Fruit fly (Drosophila melanogaster) whole organism, prepupa: Measurements from ENCODE around the gene CG13297.

ENCODE experiments used
- Blimp-1 ChIP-seq: fragments of 200-800 bp; sonication (Bioruptor generic); optimal IDR thresholded peaks from 3 replicates; lab custom pipeline; 2017; ENCODE audit warnings: missing biosample characterization, missing genetic modification characterization, mild to moderate bottlenecking, moderate library complexity, missing genetic modification reagents
- CG10631 ChIP-seq: fragments of 200-800 bp; sonication (Bioruptor generic); optimal IDR thresholded peaks from 2 replicates; lab custom pipeline; 2016; ENCODE audit warnings: missing biosample characterization, missing genetic modification characterization
- CG11294 ChIP-seq: fragments of 200-800 bp; sonication (Bioruptor generic); IDR thresholded peaks from 2 replicates; pipeline ENCODE4 v1.3.6; 2022; ENCODE audit warnings: missing biosample characterization, missing genetic modification characterization
- CG11762 ChIP-seq: fragments of 200-800 bp; sonication (Bioruptor generic); optimal IDR thresholded peaks from 3 replicates; lab custom pipeline; 2016; ENCODE audit warnings: missing biosample characterization, missing genetic modification characterization; ENCODE audit not compliant: insufficient read depth
- CG15336 ChIP-seq: fragments of 200-800 bp; sonication (Bioruptor generic); IDR thresholded peaks from 2 replicates; pipeline ENCODE4 v1.3.6; 2022; ENCODE audit warnings: missing biosample characterization, missing genetic modification characterization
- CG1621 ChIP-seq: fragments of 200-800 bp; sonication (Bioruptor generic); optimal IDR thresholded peaks from 3 replicates; lab custom pipeline; 2018; ENCODE audit warnings: missing biosample characterization, mild to moderate bottlenecking, missing genetic modification characterization
- CG16779 ChIP-seq: fragments of 200-800 bp; sonication (Bioruptor generic); optimal IDR thresholded peaks from 3 replicates; lab custom pipeline; 2017; ENCODE audit warnings: missing biosample characterization, mild to moderate bottlenecking, missing genetic modification characterization
- CG3032 ChIP-seq: fragments of 200-800 bp; optimal IDR thresholded peaks from 2 replicates; lab custom pipeline; 2019; ENCODE audit warnings: missing biosample characterization, mild to moderate bottlenecking, missing genetic modification characterization, moderate library complexity
- CG34406 ChIP-seq: fragments of 200-800 bp; sonication (Bioruptor generic); optimal IDR thresholded peaks from 3 replicates; lab custom pipeline; 2016; ENCODE audit warnings: missing biosample characterization, missing genetic modification characterization
- CG3919 ChIP-seq: fragments of 200-800 bp; sonication (Bioruptor generic); optimal IDR thresholded peaks from 3 replicates; lab custom pipeline; 2016; ENCODE audit warnings: missing biosample characterization, missing genetic modification characterization
- CG4318 ChIP-seq: fragments of 200-800 bp; sonication (Bioruptor generic); optimal IDR thresholded peaks from 3 replicates; lab custom pipeline; 2017; ENCODE audit warnings: missing biosample characterization, mild to moderate bottlenecking, missing genetic modification characterization
- CG6276 ChIP-seq: fragments of 200-800 bp; sonication (Bioruptor generic); optimal IDR thresholded peaks from 2 replicates; lab custom pipeline; 2017; ENCODE audit warnings: missing biosample characterization, mild to moderate bottlenecking, missing genetic modification characterization
- CG6792 ChIP-seq: fragments of 200-800 bp; sonication (Bioruptor generic); optimal IDR thresholded peaks from 3 replicates; lab custom pipeline; 2016; ENCODE audit warnings: missing biosample characterization, missing genetic modification characterization
- CG6854 ChIP-seq: fragments of 200-800 bp; sonication (Bioruptor generic); optimal IDR thresholded peaks from 2 replicates; lab custom pipeline; 2017; ENCODE audit warnings: missing biosample characterization, mild to moderate bottlenecking, missing genetic modification characterization
- CG7368 ChIP-seq: fragments of 200-800 bp; sonication (Bioruptor generic); optimal IDR thresholded peaks from 3 replicates; lab custom pipeline; 2016; ENCODE audit warnings: missing biosample characterization, missing genetic modification characterization
- CG8319 ChIP-seq: fragments of 200-800 bp; sonication (Bioruptor generic); optimal IDR thresholded peaks from 3 replicates; lab custom pipeline; 2016; ENCODE audit warnings: missing biosample characterization, missing genetic modification characterization
- CG8632 ChIP-seq: fragments of 200-800 bp; sonication (Bioruptor generic); optimal IDR thresholded peaks from 3 replicates; lab custom pipeline; 2016; ENCODE audit warnings: missing biosample characterization, missing genetic modification characterization
- Eip75B ChIP-seq: fragments of 200-800 bp; sonication (Bioruptor generic); optimal IDR thresholded peaks from 3 replicates; lab custom pipeline; 2016; ENCODE audit warnings: missing biosample characterization, missing genetic modification characterization
- Eip78C ChIP-seq: fragments of 200-800 bp; sonication (Bioruptor generic); peaks from one replicate; lab custom pipeline; 2016; ENCODE audit warnings: missing biosample characterization, missing genetic modification characterization
- Ets21C ChIP-seq: fragments of 200-800 bp; sonication (Bioruptor generic); optimal IDR thresholded peaks from 3 replicates; lab custom pipeline; 2016; ENCODE audit warnings: missing biosample characterization, missing genetic modification characterization
- Ets96B ChIP-seq: fragments of 200-800 bp; optimal IDR thresholded peaks from 2 replicates; lab custom pipeline; 2019; ENCODE audit warnings: missing biosample characterization, mild to moderate bottlenecking, missing genetic modification characterization, moderate library complexity
- Gug ChIP-seq: fragments of 200-800 bp; sonication (Bioruptor generic); IDR thresholded peaks from 2 replicates; pipeline ENCODE4 v1.3.6; 2022; ENCODE audit warnings: missing biosample characterization, missing genetic modification characterization
- Hr38 ChIP-seq: sonication (Bioruptor generic); optimal IDR thresholded peaks from 2 replicates; lab custom pipeline; 2016; ENCODE audit warnings: missing biosample characterization, missing genetic modification characterization
- Met ChIP-seq: fragments of 200-800 bp; sonication (Bioruptor generic); optimal IDR thresholded peaks from 3 replicates; lab custom pipeline; 2016; ENCODE audit warnings: missing biosample characterization, missing genetic modification characterization
- OdsH ChIP-seq: fragments of 200-800 bp; sonication (Bioruptor generic); optimal IDR thresholded peaks from 3 replicates; lab custom pipeline; 2016; ENCODE audit warnings: missing biosample characterization, missing genetic modification characterization
- Sox102F ChIP-seq: fragments of 200-800 bp; sonication (Bioruptor generic); optimal IDR thresholded peaks from 2 replicates; lab custom pipeline; 2016; ENCODE audit warnings: missing biosample characterization, mild to moderate bottlenecking, missing genetic modification characterization
- acj6 ChIP-seq: fragments of 200-800 bp; sonication (Bioruptor generic); optimal IDR thresholded peaks from 3 replicates; lab custom pipeline; 2016; ENCODE audit warnings: missing biosample characterization, missing genetic modification characterization
- dac ChIP-seq: fragments of 200-800 bp; sonication (Bioruptor generic); optimal IDR thresholded peaks from 2 replicates; lab custom pipeline; 2017; ENCODE audit warnings: missing biosample characterization, mild to moderate bottlenecking, missing genetic modification characterization
- dsx ChIP-seq: fragments of 200-800 bp; optimal IDR thresholded peaks from 3 replicates; lab custom pipeline; 2019; ENCODE audit warnings: missing biosample characterization, mild to moderate bottlenecking, missing genetic modification characterization, moderate library complexity; ENCODE audit not compliant: poor library complexity, severe bottlenecking
- eg ChIP-seq: fragments of 200-800 bp; sonication (Bioruptor generic); IDR thresholded peaks from 3 replicates; pipeline ENCODE4 v1.3.6; 2022; ENCODE audit warnings: missing biosample characterization, missing genetic modification characterization
- esn ChIP-seq: fragments of 200-800 bp; sonication (Bioruptor generic); optimal IDR thresholded peaks from 2 replicates; lab custom pipeline; 2016; ENCODE audit warnings: missing biosample characterization, mild to moderate bottlenecking, missing genetic modification characterization, moderate library complexity
- fd59A ChIP-seq: fragments of 200-800 bp; sonication (Bioruptor generic); optimal IDR thresholded peaks from 2 replicates; lab custom pipeline; 2017; ENCODE audit warnings: missing biosample characterization, mild to moderate bottlenecking, missing genetic modification characterization, missing genetic modification reagents
- fkh ChIP-seq: fragments of 200-800 bp; sonication (Bioruptor generic); optimal IDR thresholded peaks from 3 replicates; lab custom pipeline; 2017; ENCODE audit warnings: missing biosample characterization, mild to moderate bottlenecking, missing genetic modification characterization, moderate library complexity
- lz ChIP-seq: fragments of 200-800 bp; sonication (Bioruptor generic); optimal IDR thresholded peaks from 3 replicates; lab custom pipeline; 2016; ENCODE audit warnings: missing biosample characterization, missing genetic modification characterization
- salr ChIP-seq, 2 experiments: fragments of 200-800 bp; sonication (Bioruptor generic); optimal IDR thresholded peaks; 3 replicates each; lab custom pipeline; 2016 to 2018; ENCODE audit warnings: missing biosample characterization in 2 of 2, missing genetic modification characterization in 2 of 2, mild to moderate bottlenecking in 1 of 2
- ss ChIP-seq, 2 experiments: fragments of 200-800 bp; sonication (Bioruptor generic); optimal IDR thresholded peaks; 2 replicates in 1 of 2; 3 replicates in 1 of 2; lab custom pipeline; 2017 to 2018; ENCODE audit warnings: mild to moderate bottlenecking in 2 of 2, missing biosample characterization in 2 of 2, missing genetic modification characterization in 2 of 2, moderate library complexity in 1 of 2
- svp ChIP-seq: fragments of 200-800 bp; sonication (Bioruptor generic); peaks from one replicate; lab custom pipeline; 2016; ENCODE audit warnings: missing biosample characterization, missing genetic modification characterization
- vri ChIP-seq: fragments of 200-800 bp; sonication (Bioruptor generic); optimal IDR thresholded peaks from 3 replicates; lab custom pipeline; 2016; ENCODE audit warnings: missing biosample characterization, mild to moderate bottlenecking, missing genetic modification characterization

CG13297 gene

DNA sequence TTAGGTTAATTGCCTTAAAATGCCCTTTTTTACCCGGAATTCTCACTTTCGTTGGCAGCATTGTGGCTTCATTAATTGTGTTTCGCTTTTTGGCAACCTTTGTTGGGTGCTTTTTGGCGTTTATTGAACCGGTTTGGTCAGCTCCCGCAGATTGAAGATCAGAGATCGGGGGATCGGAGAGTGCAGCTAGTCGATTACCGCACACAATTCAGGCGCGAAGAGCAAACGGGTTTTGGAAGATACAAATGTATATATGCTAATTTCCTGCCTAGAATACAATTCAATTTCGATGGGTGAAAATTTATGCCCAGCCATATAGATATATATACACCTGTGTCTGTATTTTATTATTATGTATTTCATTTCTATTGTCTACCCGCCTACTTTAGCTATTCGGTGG, 15.6 kb downstream of the CG13297 start:
- TF ChIP-seq OdsH (GFP tag; lab: Kevin White, UChicago) (no peak), CG11294 (GFP tag; lab: Robert Waterston, UW) (no peak), CG1621 (tag; lab: Kevin White, UChicago) (no peak), vri (GFP tag; lab: Kevin White, UChicago) (peak; percentile 90), Hr38 (GFP tag; lab: Kevin White, UChicago) (no peak), svp (GFP tag; lab: Kevin White, UChicago) (no peak), CG8319 (GFP tag; lab: Kevin White, UChicago) (no peak), Ets96B (no peak), CG6854 (no peak), Eip75B (no peak), Eip78C (GFP tag; lab: Kevin White, UChicago) (no peak), CG6276 (GFP tag; lab: Kevin White, UChicago) (no peak), Blimp-1 (GFP tag; lab: Kevin White, UChicago) (peak; percentile 92)

DNA sequence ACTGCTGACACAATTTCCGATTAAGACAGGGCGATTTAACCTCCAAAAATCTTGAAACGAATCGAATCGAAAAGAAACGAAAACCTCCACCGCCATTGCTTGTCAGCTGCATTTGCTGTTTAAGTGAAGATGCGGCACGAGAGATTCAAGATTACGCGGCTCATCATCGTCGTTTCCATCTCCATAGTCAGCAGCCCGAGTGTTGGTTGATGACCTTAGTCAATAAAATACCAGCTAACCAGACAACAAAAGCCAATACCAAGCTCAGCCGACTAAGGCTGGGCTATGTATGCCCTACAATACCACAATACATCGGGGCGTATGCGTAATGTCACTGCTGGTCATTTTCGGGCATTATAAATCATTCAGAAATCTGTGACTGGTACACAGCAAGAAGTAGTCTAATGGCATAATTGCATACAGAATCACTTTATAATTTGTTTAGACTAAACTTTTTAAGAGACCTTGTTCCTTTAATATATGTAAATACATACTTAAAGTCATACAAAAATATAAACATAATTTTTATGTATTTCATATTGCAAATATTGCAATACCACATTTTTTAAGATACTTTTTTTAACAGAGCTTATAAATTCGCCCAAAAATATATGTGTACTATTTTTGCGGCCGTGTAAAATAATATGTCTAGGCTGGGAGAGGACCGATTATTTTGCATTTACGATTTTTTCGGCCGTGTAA, 16.3 kb downstream of the CG13297 start:
- TF ChIP-seq CG34406 (GFP tag; lab: Kevin White, UChicago) (peak; percentile 29), ss (GFP tag; optimal IDR thresholded peaks at IDR 0.05; lab: Kevin White, UChicago) (no peak), Sox102F (no peak), CG3919 (GFP tag; lab: Kevin White, UChicago) (no peak), Ets21C (GFP tag; lab: Kevin White, UChicago) (no peak), CG6276 (GFP tag; lab: Kevin White, UChicago) (no peak), Ets96B (no peak), salr (GFP tag; optimal IDR thresholded peaks at IDR 0.05; lab: Kevin White, UChicago) (no peak), OdsH (GFP tag; lab: Kevin White, UChicago) (no peak), Eip78C (GFP tag; lab: Kevin White, UChicago) (peak; percentile 76), Gug (GFP tag; lab: Robert Waterston, UW) (no peak), CG10631 (peak; percentile 9), CG8632 (GFP tag; lab: Kevin White, UChicago) (peak; percentile 21), CG15336 (GFP tag; lab: Robert Waterston, UW) (no peak), CG6792 (GFP tag; lab: Kevin White, UChicago) (no peak), CG7368 (GFP tag; lab: Kevin White, UChicago) (no peak), acj6 (peak; percentile 3), Hr38 (GFP tag; lab: Kevin White, UChicago) (no peak), CG8319 (GFP tag; lab: Kevin White, UChicago) (peak; percentile 5), CG4318 (GFP tag; lab: Kevin White, UChicago) (no peak), esn (no peak), vri (GFP tag; lab: Kevin White, UChicago) (no peak), CG16779 (tag; lab: Kevin White, UChicago) (no peak), Met (no peak), dac (GFP tag; lab: Kevin White, UChicago) (no peak), fd59A (no peak)

DNA sequence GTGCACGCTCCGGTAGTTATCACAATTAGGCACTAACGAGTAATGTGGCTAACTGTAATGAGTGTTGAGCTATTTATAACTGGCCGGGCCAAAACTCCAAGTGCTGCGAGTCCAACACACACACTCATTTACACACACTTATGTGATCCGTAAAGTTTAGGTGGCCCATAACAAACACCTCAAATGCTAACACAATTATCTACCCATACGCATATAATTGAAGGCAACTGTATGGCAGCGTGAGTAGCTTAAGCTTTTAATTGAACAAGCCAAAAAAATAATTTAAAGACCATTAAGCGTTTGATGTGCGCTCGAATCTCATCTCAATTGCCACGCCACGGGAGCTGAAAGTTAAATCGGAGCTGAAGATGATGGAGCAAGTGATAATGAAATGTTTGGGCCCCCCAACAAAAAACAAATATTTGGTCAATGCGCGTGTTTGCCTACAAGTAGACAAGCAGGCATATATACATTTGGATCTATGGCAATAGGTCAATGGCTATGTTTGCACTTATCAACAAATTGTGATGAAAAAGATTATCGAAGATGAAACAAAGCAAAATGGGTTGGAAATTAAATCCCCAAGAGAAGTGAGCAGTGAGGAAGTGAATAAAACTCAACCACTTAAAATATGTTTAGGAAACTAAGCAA, 17.1 kb downstream of the CG13297 start, which contains the start of gene Cpr65Av:
Gene Cpr65Av, minus strand, starts transcription at position 51 of the 651 bp plus-strand sequence.
- TF ChIP-seq eg (GFP tag; lab: Robert Waterston, UW) (no peak), fkh (GFP tag; lab: Kevin White, UChicago) (peak; percentile 56)

DNA sequence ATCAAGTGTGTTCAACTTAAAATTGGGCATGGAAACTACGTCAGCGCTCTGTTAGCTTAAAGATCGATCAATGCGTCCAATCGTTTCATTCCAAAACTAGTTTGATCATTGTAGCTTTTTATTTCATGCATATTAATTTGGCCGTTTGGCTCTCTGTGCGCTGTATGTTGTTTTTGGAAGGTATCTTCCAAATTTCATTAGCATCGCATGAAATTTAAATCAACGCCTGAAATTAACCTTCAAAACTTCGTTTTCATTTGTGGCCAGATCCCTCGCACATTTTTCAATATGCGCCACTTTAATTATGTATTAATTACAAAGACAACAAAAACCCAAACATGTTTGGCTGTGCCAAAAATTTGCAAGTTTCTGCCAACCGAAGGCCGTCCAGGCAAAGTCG, 18.6 kb downstream of the CG13297 start:
- TF ChIP-seq fd59A, result no peak
- no peak for TF ChIP-seq CG4318 (GFP tag; lab: Kevin White, UChicago)
- TF ChIP-seq CG11762 (GFP tag; lab: Kevin White, UChicago), result no peak
- no peak for TF ChIP-seq CG6276 (GFP tag; lab: Kevin White, UChicago)
- TF ChIP-seq dsx (GFP tag; lab: Kevin White, UChicago), result no peak
- TF ChIP-seq CG11294 (GFP tag; lab: Robert Waterston, UW), result no peak
- TF ChIP-seq eg (GFP tag; lab: Robert Waterston, UW), result no peak
- no peak for TF ChIP-seq salr (GFP tag; optimal IDR thresholded peaks at IDR 0.05; lab: Kevin White, UChicago)
- no peak for TF ChIP-seq CG3032 (tag; lab: Kevin White, UChicago)
- no peak for TF ChIP-seq CG34406 (GFP tag; lab: Kevin White, UChicago)
- no peak for TF ChIP-seq dac (GFP tag; lab: Kevin White, UChicago)
- TF ChIP-seq lz (GFP tag; lab: Kevin White, UChicago), result no peak
